Fruit fly (Drosophila melanogaster): ENCODE measurements around the gene CG42564.

CG42564 gene

DNA sequence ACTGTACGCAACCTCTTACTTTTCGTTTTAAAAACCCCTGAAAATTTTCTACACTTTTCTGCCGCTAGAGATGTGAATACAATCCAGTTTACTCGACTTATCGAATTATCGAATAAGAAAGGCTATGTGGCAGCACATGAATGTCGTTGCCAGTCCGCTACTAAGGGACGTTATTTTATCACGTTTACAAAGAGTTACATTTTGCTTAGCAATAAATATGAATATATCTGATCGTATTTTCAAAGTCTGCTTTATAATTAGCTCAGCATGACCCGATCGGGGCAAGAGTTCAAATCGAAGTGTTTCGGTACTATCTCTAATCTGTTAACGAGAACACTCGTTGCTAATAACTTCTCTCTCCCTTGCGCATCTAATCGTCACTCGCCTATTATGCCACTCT lies 6.2 kb upstream of the CG42564 start, which contains the start of gene CG42724 (continued):
- peak; percentile 29; the same call in 1 of the 2 replicates for TF ChIP-seq CG10366 (GFP tag; IDR thresholded peaks at IDR 0.05)
- peak; percentile 78 for TF ChIP-seq fu2 (GFP tag; optimal IDR thresholded peaks at IDR 0.05)
- TF ChIP-seq Elba2 (GFP tag; optimal IDR thresholded peaks at IDR 0.05), result peak; percentile 17
- no peak for TF ChIP-seq Fer1 (GFP tag; optimal IDR thresholded peaks at IDR 0.05)
- no peak for TF ChIP-seq chinmo (GFP tag; IDR thresholded peaks at IDR 0.05; ENCODE audit: partially characterized antibody)
- TF ChIP-seq CoRest (tag; optimal IDR thresholded peaks at IDR 0.05), result no peak
- TF ChIP-seq gcm (GFP tag; optimal IDR thresholded peaks at IDR 0.05), result no peak
- TF ChIP-seq Atf-2 (GFP tag; optimal IDR thresholded peaks at IDR 0.05), result peak; percentile 30
- peak; percentile 37; the same call in 1 of the 3 replicates for TF ChIP-seq vnd (GFP tag; IDR thresholded peaks at IDR 0.05; ENCODE audit: partially characterized antibody)
- peak; percentile 48 for TF ChIP-seq HmgD (GFP tag; optimal IDR thresholded peaks at IDR 0.05)
- peak; percentile 63 for TF ChIP-seq CrebB (tag; optimal IDR thresholded peaks at IDR 0.05)
- peak; percentile 41 for TF ChIP-seq CG12942 (GFP tag; optimal IDR thresholded peaks at IDR 0.05)
- no peak for TF ChIP-seq Fer3 (tag; optimal IDR thresholded peaks at IDR 0.05)
- peak; percentile 50 for TF ChIP-seq CG4854 (GFP tag; optimal IDR thresholded peaks at IDR 0.05)
- peak; percentile 59 for TF ChIP-seq CG33213 (GFP tag; optimal IDR thresholded peaks at IDR 0.05)
- TF ChIP-seq onecut (GFP tag; IDR thresholded peaks at IDR 0.05), result no peak
- no peak for TF ChIP-seq CG10321 (GFP tag; IDR thresholded peaks at IDR 0.05)
- no peak for TF ChIP-seq CG2202 (tag; optimal IDR thresholded peaks at IDR 0.05)
- no peak for TF ChIP-seq zen (tag; optimal IDR thresholded peaks at IDR 0.05)
- TF ChIP-seq CG15514 (GFP tag; optimal IDR thresholded peaks at IDR 0.05), result no peak
- peak; percentile 6 for TF ChIP-seq fd3F (GFP tag; optimal IDR thresholded peaks at IDR 0.05)
- TF ChIP-seq ash1 (GFP tag; optimal IDR thresholded peaks at IDR 0.05), result no peak
- TF ChIP-seq oc (tag; optimal IDR thresholded peaks at IDR 0.05), result no peak
- TF ChIP-seq D (optimal IDR thresholded peaks at IDR 0.05), result peak; percentile 72
- no peak for TF ChIP-seq D (GFP tag; optimal IDR thresholded peaks at IDR 0.05)
- TF ChIP-seq jigr1 (GFP tag; IDR thresholded peaks at IDR 0.05), result no peak
- TF ChIP-seq grau (tag; optimal IDR thresholded peaks at IDR 0.05), result no peak
- no peak for TF ChIP-seq Fer2 (tag; optimal IDR thresholded peaks at IDR 0.05)
- no peak for TF ChIP-seq CG14710 (tag; optimal IDR thresholded peaks at IDR 0.05)
- TF ChIP-seq lmd (GFP tag; IDR thresholded peaks at IDR 0.05), result peak; percentile 55
- peak; percentile 8 for TF ChIP-seq CG15696 (tag; optimal IDR thresholded peaks at IDR 0.05)
- peak; percentile 56 for TF ChIP-seq CG30431 (GFP tag; optimal IDR thresholded peaks at IDR 0.05)
- TF ChIP-seq twi (tag; optimal IDR thresholded peaks at IDR 0.05), result no peak
- TF ChIP-seq CG10565 (GFP tag; optimal IDR thresholded peaks at IDR 0.05), result no peak
- TF ChIP-seq Dll (GFP tag; IDR thresholded peaks at IDR 0.05; ENCODE audit: partially characterized antibody), result no peak; the same call in 2 of the 4 replicates
- peak; percentile 39; the same call in 1 of the 2 replicates for TF ChIP-seq ttk (GFP tag; IDR thresholded peaks at IDR 0.05)
- peak; percentile 62 for TF ChIP-seq tx (GFP tag; optimal IDR thresholded peaks at IDR 0.05)
- peak; percentile 68 for TF ChIP-seq shn (GFP tag; optimal IDR thresholded peaks at IDR 0.05)
- no peak for TF ChIP-seq pros (GFP tag; optimal IDR thresholded peaks at IDR 0.05)
- TF ChIP-seq Meics (GFP tag; optimal IDR thresholded peaks at IDR 0.05), result peak; percentile 100
- no peak for TF ChIP-seq HLH4C (GFP tag; IDR thresholded peaks at IDR 0.05; ENCODE audit: partially characterized antibody)
- TF ChIP-seq HmgZ (tag; optimal IDR thresholded peaks at IDR 0.05), result peak; percentile 59
- TF ChIP-seq sima (GFP tag; optimal IDR thresholded peaks at IDR 0.05), result no peak
- no peak for TF ChIP-seq bigmax (GFP tag; optimal IDR thresholded peaks at IDR 0.05)
- no peak for TF ChIP-seq Ssrp (tag; optimal IDR thresholded peaks at IDR 0.05)
- TF ChIP-seq ab (GFP tag; optimal IDR thresholded peaks at IDR 0.05), result peak; percentile 8
- no peak for TF ChIP-seq dmrt99B (tag; optimal IDR thresholded peaks at IDR 0.05)
- peak; percentile 26 for TF ChIP-seq trh (GFP tag; optimal IDR thresholded peaks at IDR 0.05)
- peak; percentile 19 for TF ChIP-seq CG4424 (GFP tag; optimal IDR thresholded peaks at IDR 0.05)
- TF ChIP-seq Hand (GFP tag; optimal IDR thresholded peaks at IDR 0.05), result no peak
- 0 out of 2 replicates have a peak, but pooled peaks have one; percentile 43 for TF ChIP-seq CG9215 (GFP tag; IDR thresholded peaks at IDR 0.05)

Measured in whole organism, embryonic.